Fruit fly (Drosophila melanogaster): ENCODE measurements around the gene Aduk.

The Aduk gene

dm6 chr3R:9378644-9379411 is 44.3 kb upstream of the Aduk start (continued):
- TF ChIP-seq otp (GFP tag; IDR thresholded peaks at IDR 0.05) (no peak), TFAM (GFP tag; optimal IDR thresholded peaks at IDR 0.05) (peak; percentile 29), D19A (tag; optimal IDR thresholded peaks at IDR 0.05) (peak; percentile 81), phol (tag; optimal IDR thresholded peaks at IDR 0.05) (peak; percentile 76), E2f2 (GFP tag; IDR thresholded peaks at IDR 0.05) (no peak), CG2129 (GFP tag; IDR thresholded peaks at IDR 0.05; ENCODE audit: partially characterized antibody) (no peak), PHDP (tag; optimal IDR thresholded peaks at IDR 0.05) (peak; percentile 16), sd (tag; optimal IDR thresholded peaks at IDR 0.05) (no peak), CG17612 (GFP tag; IDR thresholded peaks at IDR 0.05) (no peak), CG12659 (GFP tag; optimal IDR thresholded peaks at IDR 0.05) (peak; percentile 15), Lim3 (GFP tag; IDR thresholded peaks at IDR 0.05) (no peak), tin (GFP tag; optimal IDR thresholded peaks at IDR 0.05) (peak; percentile 54), Sry-β (GFP tag; optimal IDR thresholded peaks at IDR 0.05) (no peak), Mes4 (GFP tag; optimal IDR thresholded peaks at IDR 0.05) (no peak), CG4282 (GFP tag; optimal IDR thresholded peaks at IDR 0.05) (no peak), insv (GFP tag; optimal IDR thresholded peaks at IDR 0.05) (no peak), B-H1 (GFP tag; IDR thresholded peaks at IDR 0.05) (no peak), gcm (GFP tag; optimal IDR thresholded peaks at IDR 0.05) (peak; percentile 76), ab (GFP tag; optimal IDR thresholded peaks at IDR 0.05) (no peak), fru (optimal IDR thresholded peaks at IDR 0.05) (no peak), eyg (GFP tag; optimal IDR thresholded peaks at IDR 0.05) (no peak), CG16815 (GFP tag; optimal IDR thresholded peaks at IDR 0.05) (peak; percentile 67), CG10565 (GFP tag; optimal IDR thresholded peaks at IDR 0.05) (no peak), Hmr (GFP tag; optimal IDR thresholded peaks at IDR 0.05) (no peak), CG10979 (tag; optimal IDR thresholded peaks at IDR 0.05) (peak; percentile 87), grn (GFP tag; optimal IDR thresholded peaks at IDR 0.05) (peak; percentile 79), inv (GFP tag; IDR thresholded peaks at IDR 0.05; ENCODE audit: partially characterized antibody) (no peak), sim (GFP tag; IDR thresholded peaks at IDR 0.05) (no peak), CG16863 (GFP tag; optimal IDR thresholded peaks at IDR 0.05) (no peak), CG14014 (GFP tag; IDR thresholded peaks at IDR 0.05) (no peak), row (GFP tag; IDR thresholded peaks at IDR 0.05) (peak; percentile 68), CG9215 (GFP tag; IDR thresholded peaks at IDR 0.05) (no peak), Elba2 (GFP tag; optimal IDR thresholded peaks at IDR 0.05) (no peak), odd (GFP tag; optimal IDR thresholded peaks at IDR 0.05) (peak; percentile 40), slou (GFP tag; optimal IDR thresholded peaks at IDR 0.05) (no peak), D (optimal IDR thresholded peaks at IDR 0.05) (no peak), D (GFP tag; optimal IDR thresholded peaks at IDR 0.05) (peak; percentile 74), cwo (GFP tag; optimal IDR thresholded peaks at IDR 0.05) (no peak), disco-r (GFP tag; optimal IDR thresholded peaks at IDR 0.05) (no peak), jigr1 (GFP tag; IDR thresholded peaks at IDR 0.05) (no peak), sisA (GFP tag; IDR thresholded peaks at IDR 0.05) (peak; percentile 36), vfl (GFP tag; optimal IDR thresholded peaks at IDR 0.05) (no peak), Ravus (GFP tag; IDR thresholded peaks at IDR 0.05) (no peak), Eip74EF (GFP tag; optimal IDR thresholded peaks at IDR 0.05) (peak in 1 of 2 experiments; percentile 66), CG1529 (GFP tag; optimal IDR thresholded peaks at IDR 0.05) (peak; percentile 36), Neu2 (GFP tag; optimal IDR thresholded peaks at IDR 0.05; ENCODE audit: borderline replicate concordance) (no peak), gem (tag; optimal IDR thresholded peaks at IDR 0.05) (peak; percentile 83), CG4820 (GFP tag; optimal IDR thresholded peaks at IDR 0.05) (peak; percentile 47), Sin3A (optimal IDR thresholded peaks at IDR 0.05) (no peak), p53 (GFP tag; optimal IDR thresholded peaks at IDR 0.05) (no peak), Trl (optimal IDR thresholded peaks at IDR 0.05) (no peak), Trl (GFP tag; optimal IDR thresholded peaks at IDR 0.05) (peak; percentile 1)

All from whole organism, embryonic.